Worm (Caenorhabditis elegans) whole organism, late embryonic: ENCODE data around the gene egl-9.

Experiments
- C08G9.2 ChIP-seq: sonication (generic microtip); optimal IDR thresholded peaks from 2 replicates; lab custom pipeline; 2016; ENCODE audit warnings: mild to moderate bottlenecking, missing genetic modification characterization, moderate library complexity, missing compliant biosample characterization
- C38D4.7 ChIP-seq: fragments of 200-800 bp; sonication (Bioruptor generic); optimal IDR thresholded peaks from 2 replicates; lab custom pipeline; 2018; ENCODE audit warnings: mild to moderate bottlenecking, missing genetic modification characterization, moderate library complexity, missing compliant biosample characterization
- K02D7.2 ChIP-seq: sonication (generic microtip); optimal IDR thresholded peaks from 2 replicates; lab custom pipeline; 2017; ENCODE audit warnings: mild to moderate bottlenecking, missing genetic modification characterization, missing compliant biosample characterization
- K09A11.1 ChIP-seq: sonication (generic microtip); optimal IDR thresholded peaks from 2 replicates; lab custom pipeline; 2017; ENCODE audit warnings: antibody characterized with exemption, mild to moderate bottlenecking, missing genetic modification characterization, missing compliant biosample characterization; ENCODE audit not compliant: insufficient read depth
- Y22D7AL.16 ChIP-seq: sonication (generic microtip); optimal IDR thresholded peaks from 2 replicates; lab custom pipeline; 2016; ENCODE audit warnings: missing genetic modification characterization, missing compliant biosample characterization
- ahr-1 ChIP-seq: sonication (generic microtip); optimal IDR thresholded peaks from 2 replicates; lab custom pipeline; 2016; ENCODE audit warnings: missing genetic modification characterization, missing compliant biosample characterization
- ama-1 ChIP-seq: fragments of 150-350 bp; optimal IDR thresholded peaks from 2 replicates; lab custom pipeline; 2014
- ceh-14 ChIP-seq: sonication (generic microtip); optimal IDR thresholded peaks from 2 replicates; lab custom pipeline; 2016; ENCODE audit warnings: missing genotype, missing genetic modification characterization, missing compliant biosample characterization
- ceh-18 ChIP-seq: sonication (generic microtip); optimal IDR thresholded peaks from 2 replicates; lab custom pipeline; 2016; ENCODE audit warnings: missing genetic modification characterization, missing compliant biosample characterization
- ceh-24 ChIP-seq: sonication (generic microtip); optimal IDR thresholded peaks from 2 replicates; lab custom pipeline; 2016; ENCODE audit warnings: mild to moderate bottlenecking, missing genetic modification characterization, missing compliant biosample characterization
- ceh-30 ChIP-seq: fragments of 150-350 bp; optimal IDR thresholded peaks from 2 replicates; lab custom pipeline; 2014; ENCODE audit warnings: missing biosample characterization, missing genetic modification characterization
- ceh-31 ChIP-seq: sonication (generic microtip); optimal IDR thresholded peaks from 2 replicates; lab custom pipeline; 2016; ENCODE audit warnings: missing genetic modification characterization, missing compliant biosample characterization
- ceh-34 ChIP-seq: sonication (generic microtip); optimal IDR thresholded peaks from 2 replicates; lab custom pipeline; 2016; ENCODE audit warnings: mild to moderate bottlenecking, missing genetic modification characterization, missing compliant biosample characterization
- ceh-45 ChIP-seq: fragments of 200-800 bp; sonication (Bioruptor generic); IDR thresholded peaks from 2 replicates; pipeline ENCODE4 v1.3.6; 2022; ENCODE audit warnings: missing genetic modification reagents, missing genetic modification characterization, missing compliant biosample characterization
- ceh-48 ChIP-seq: sonication (generic microtip); optimal IDR thresholded peaks from 2 replicates; lab custom pipeline; 2016; ENCODE audit warnings: missing genetic modification characterization, inconsistent platforms, missing compliant biosample characterization
- ceh-6 ChIP-seq: fragments of 200-800 bp; sonication (Bioruptor generic); optimal IDR thresholded peaks from 2 replicates; lab custom pipeline; 2018; ENCODE audit warnings: mild to moderate bottlenecking, missing genetic modification characterization, missing compliant biosample characterization
- che-1 ChIP-seq: sonication (generic microtip); optimal IDR thresholded peaks from 2 replicates; lab custom pipeline; 2016; ENCODE audit warnings: mild to moderate bottlenecking, missing genetic modification characterization, missing compliant biosample characterization
- dmd-4 ChIP-seq: sonication (generic microtip); optimal IDR thresholded peaks from 2 replicates; lab custom pipeline; 2016; ENCODE audit warnings: borderline replicate concordance, missing genetic modification characterization, missing compliant biosample characterization
- dve-1 ChIP-seq: sonication (generic microtip); optimal IDR thresholded peaks from 2 replicates; lab custom pipeline; 2017; ENCODE audit warnings: antibody characterized with exemption, mild to moderate bottlenecking, missing genetic modification characterization, missing compliant biosample characterization
- elt-4 ChIP-seq: sonication (generic microtip); optimal IDR thresholded peaks from 2 replicates; lab custom pipeline; 2016; ENCODE audit warnings: missing genetic modification characterization, missing compliant biosample characterization
- ets-4 ChIP-seq: sonication (generic microtip); optimal IDR thresholded peaks from 2 replicates; lab custom pipeline; 2016; ENCODE audit warnings: missing genetic modification characterization, missing compliant biosample characterization
- eyg-1 ChIP-seq: sonication (generic microtip); optimal IDR thresholded peaks from 2 replicates; lab custom pipeline; 2016; ENCODE audit warnings: missing genotype, missing genetic modification characterization, missing compliant biosample characterization
- fax-1 ChIP-seq: sonication (generic microtip); optimal IDR thresholded peaks from 2 replicates; lab custom pipeline; 2016; ENCODE audit warnings: missing genotype, missing genetic modification characterization, missing compliant biosample characterization
- fkh-10 ChIP-seq: fragments of 150-350 bp; optimal IDR thresholded peaks from 2 replicates; lab custom pipeline; 2014; ENCODE audit warnings: missing biosample characterization, missing genetic modification reagents, missing genetic modification characterization
- fkh-6 ChIP-seq: sonication (generic microtip); optimal IDR thresholded peaks from 2 replicates; lab custom pipeline; 2016; ENCODE audit warnings: missing genetic modification characterization, missing compliant biosample characterization
- hlh-13 ChIP-seq: fragments of 200-800 bp; sonication (Bioruptor generic); optimal IDR thresholded peaks from 2 replicates; lab custom pipeline; 2018; ENCODE audit warnings: mild to moderate bottlenecking, missing genetic modification characterization, missing compliant biosample characterization
- hlh-15 ChIP-seq: sonication (generic microtip); optimal IDR thresholded peaks from 2 replicates; lab custom pipeline; 2016; ENCODE audit warnings: missing genetic modification characterization, missing compliant biosample characterization
- hlh-30 ChIP-seq: sonication (generic microtip); optimal IDR thresholded peaks from 2 replicates; lab custom pipeline; 2017; ENCODE audit warnings: antibody characterized with exemption, missing genetic modification characterization, missing compliant biosample characterization; ENCODE audit not compliant: insufficient read depth
- lin-11 ChIP-seq: fragments of 200-800 bp; sonication (Bioruptor generic); optimal IDR thresholded peaks from 2 replicates; lab custom pipeline; 2018; ENCODE audit warnings: mild to moderate bottlenecking, missing genetic modification characterization, missing compliant biosample characterization
- madf-2 ChIP-seq: sonication (generic microtip); optimal IDR thresholded peaks from 2 replicates; lab custom pipeline; 2017; ENCODE audit warnings: missing genetic modification characterization, missing compliant biosample characterization
- mec-3 ChIP-seq: sonication (generic microtip); optimal IDR thresholded peaks from 2 replicates; lab custom pipeline; 2016; ENCODE audit warnings: borderline replicate concordance, missing genetic modification characterization, missing compliant biosample characterization
- nfya-1 ChIP-seq: sonication (generic microtip); optimal IDR thresholded peaks from 2 replicates; lab custom pipeline; 2017; ENCODE audit warnings: missing genetic modification characterization, mild to moderate bottlenecking, missing compliant biosample characterization, antibody characterized with exemption, moderate library complexity
- nhr-232 ChIP-seq: sonication (generic microtip); optimal IDR thresholded peaks from 2 replicates; lab custom pipeline; 2016; ENCODE audit warnings: missing genetic modification characterization, missing compliant biosample characterization
- npax-4 ChIP-seq: sonication (generic microtip); optimal IDR thresholded peaks from 2 replicates; lab custom pipeline; 2016; ENCODE audit warnings: missing genetic modification characterization, missing compliant biosample characterization
- pag-3 ChIP-seq: sonication (generic microtip); optimal IDR thresholded peaks from 2 replicates; lab custom pipeline; 2016; ENCODE audit warnings: missing compliant biosample characterization, missing genetic modification characterization, borderline replicate concordance
- pat-9 ChIP-seq: fragments of 200-800 bp; sonication (Bioruptor generic); optimal IDR thresholded peaks from 2 replicates; lab custom pipeline; 2018; ENCODE audit warnings: mild to moderate bottlenecking, missing genetic modification characterization, moderate library complexity, missing compliant biosample characterization
- pax-1 ChIP-seq: fragments of 150-350 bp; optimal IDR thresholded peaks from 2 replicates; lab custom pipeline; 2014; ENCODE audit warnings: missing biosample characterization, missing genetic modification characterization
- pha-4 ChIP-seq: fragments of 150-350 bp; optimal IDR thresholded peaks from 2 replicates; lab custom pipeline; 2018; ENCODE audit warnings: missing biosample characterization, missing genetic modification reagents, missing genetic modification characterization
- pqm-1 ChIP-seq: sonication (generic microtip); optimal IDR thresholded peaks from 2 replicates; lab custom pipeline; 2016; ENCODE audit warnings: missing genetic modification characterization, missing compliant biosample characterization
- pros-1 ChIP-seq: fragments of 150-350 bp; optimal IDR thresholded peaks from 2 replicates; lab custom pipeline; 2014; ENCODE audit warnings: missing biosample characterization, missing genetic modification reagents, missing genetic modification characterization
- ref-2 ChIP-seq: sonication (generic microtip); optimal IDR thresholded peaks from 2 replicates; lab custom pipeline; 2016; ENCODE audit warnings: missing genetic modification characterization, missing compliant biosample characterization
- rnt-1 ChIP-seq: sonication (generic microtip); optimal IDR thresholded peaks from 2 replicates; lab custom pipeline; 2016; ENCODE audit warnings: missing genetic modification characterization, missing compliant biosample characterization
- sox-2 ChIP-seq: fragments of 200-800 bp; sonication (Bioruptor generic); IDR thresholded peaks from 2 replicates; pipeline ENCODE4 v1.3.6; 2022; ENCODE audit warnings: missing genetic modification reagents, missing genetic modification characterization, missing compliant biosample characterization
- sox-4 ChIP-seq: sonication (generic microtip); optimal IDR thresholded peaks from 2 replicates; lab custom pipeline; 2017; ENCODE audit warnings: mild to moderate bottlenecking, missing genetic modification characterization, inconsistent platforms, missing compliant biosample characterization
- syd-9 ChIP-seq: sonication (generic microtip); optimal IDR thresholded peaks from 2 replicates; lab custom pipeline; 2016; ENCODE audit warnings: mild to moderate bottlenecking, missing genetic modification characterization, moderate library complexity, missing compliant biosample characterization
- unc-3 ChIP-seq, 2 experiments: fragments of 200-800 bp in 1 of 2; sonication (Bioruptor generic) in 1 of 2; sonication (generic microtip) in 1 of 2; conservative IDR thresholded peaks in 1 of 2; optimal IDR thresholded peaks in 1 of 2; 2 replicates each; pipeline versions ENCODE4 v1.3.6 to Lab custom; 2016 to 2022; ENCODE audit warnings: missing compliant biosample characterization in 2 of 2, missing genetic modification characterization in 2 of 2, missing genetic modification reagents in 1 of 2
- unc-42 ChIP-seq: sonication (generic microtip); optimal IDR thresholded peaks from 2 replicates; lab custom pipeline; 2016; ENCODE audit warnings: missing genotype, missing genetic modification characterization, missing compliant biosample characterization
- unc-55 ChIP-seq: sonication (generic microtip); optimal IDR thresholded peaks from 2 replicates; lab custom pipeline; 2017; ENCODE audit warnings: missing biosample characterization, missing genetic modification reagents, missing genetic modification characterization
- unc-86 ChIP-seq: sonication (generic microtip); optimal IDR thresholded peaks from 2 replicates; lab custom pipeline; 2016; ENCODE audit warnings: missing genetic modification characterization, missing compliant biosample characterization
- zip-5 ChIP-seq: sonication (generic microtip); optimal IDR thresholded peaks from 2 replicates; lab custom pipeline; 2016; ENCODE audit warnings: missing genetic modification characterization, missing compliant biosample characterization

egl-9 gene

DNA sequence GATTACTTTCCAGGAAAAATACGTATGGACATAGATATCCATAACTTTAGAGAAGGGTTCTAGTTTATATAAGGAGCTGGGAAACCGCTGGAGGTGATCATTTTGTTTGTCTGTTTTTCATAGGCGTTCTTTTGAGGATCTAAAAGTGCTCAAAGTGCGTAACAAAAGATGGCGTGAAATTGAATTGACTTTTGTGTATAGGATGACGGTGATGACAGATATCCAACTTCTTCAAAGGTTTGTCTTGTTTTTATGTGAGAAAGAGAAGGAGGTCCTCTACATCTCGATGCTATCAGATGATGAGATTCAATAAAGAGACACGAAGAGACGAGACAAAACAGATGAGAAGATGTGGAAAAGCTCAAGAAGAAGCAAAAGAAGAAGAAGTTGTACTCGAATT, 48.4 kb downstream of the egl-9 start:
- TF ChIP-seq che-1 (no peak), ref-2 (tag; lab: Kevin White, UChicago) (no peak), ceh-24 (tag; lab: Kevin White, UChicago) (no peak), ets-4 (no peak), unc-55 (GFP tag; lab: Kevin White, UChicago) (no peak)
- TF ChIP-seq, all 69 proteins: peak for 0

DNA sequence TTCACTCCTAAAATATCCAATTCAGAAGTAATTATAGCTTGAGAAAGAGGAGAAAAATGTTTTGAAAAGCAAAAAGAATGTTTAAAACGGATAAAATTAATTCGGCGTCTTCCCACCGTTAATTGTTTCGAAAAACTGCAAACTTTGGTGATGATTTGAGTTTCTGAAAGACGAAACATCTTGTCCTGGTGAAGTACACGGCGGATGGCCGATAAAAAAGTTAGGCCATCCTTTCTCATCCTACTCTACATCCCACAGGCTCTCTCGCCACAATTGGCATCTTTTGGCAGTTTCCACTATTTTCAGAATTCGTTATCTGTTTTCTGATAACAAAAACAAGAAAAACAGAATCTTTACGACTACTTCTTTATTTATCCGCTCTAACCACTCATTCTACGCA, 57.6 kb downstream of the egl-9 start, which contains the start of the genes C35A5.8 and hda-11:
C35A5.8 (minus strand) TSS at position 7 of the 400 bp plus-strand sequence.
hda-11 (plus strand) TSS at position 283 of the 400 bp plus-strand sequence.
- TF ChIP-seq syd-9 (tag; lab: Kevin White, UChicago) (no peak), elt-4 (tag; lab: Kevin White, UChicago) (no peak), sox-2 (no peak), ceh-30 (no peak), ceh-34 (tag; lab: Kevin White, UChicago) (peak; percentile 48), ceh-24 (tag; lab: Kevin White, UChicago) (no peak), npax-4 (tag; lab: Kevin White, UChicago) (no peak), hlh-15 (tag; lab: Kevin White, UChicago) (peak; percentile 1), sox-4 (tag; lab: Kevin White, UChicago) (no peak), che-1 (no peak), ref-2 (tag; lab: Kevin White, UChicago) (peak; percentile 88), nfya-1 (tag; lab: Kevin White, UChicago) (peak; percentile 8), ceh-48 (no peak), ets-4 (peak; percentile 89), fkh-10 (no peak), lin-11 (tag; lab: Kevin White, UChicago) (no peak), ceh-14 (tag; lab: Kevin White, UChicago) (no peak), dmd-4 (no peak), ceh-31 (tag; lab: Kevin White, UChicago) (peak; percentile 94), pros-1 (tag; lab: Kevin White, UChicago) (no peak), pat-9 (tag; lab: Kevin White, UChicago) (no peak), unc-3 (GFP tag; conservative IDR thresholded peaks at IDR 0.05; lab: Robert Waterston, UW) (no peak), unc-3 (tag; optimal IDR thresholded peaks at IDR 0.05; lab: Kevin White, UChicago) (no peak), hlh-30 (tag; lab: Kevin White, UChicago) (no peak), unc-86 (no peak), ceh-45 (no peak), rnt-1 (peak; percentile 60), mec-3 (tag; lab: Kevin White, UChicago) (peak; percentile 84), K02D7.2 (tag; lab: Kevin White, UChicago) (no peak), eyg-1 (tag; lab: Kevin White, UChicago) (no peak), pag-3 (tag; lab: Kevin White, UChicago) (no peak), pax-1 (tag; lab: Kevin White, UChicago) (no peak), zip-5 (tag; lab: Kevin White, UChicago) (peak; percentile 62), ceh-6 (GFP tag; lab: Kevin White, UChicago) (no peak), ahr-1 (tag; lab: Kevin White, UChicago) (no peak), K09A11.1 (tag; lab: Kevin White, UChicago) (no peak), nhr-232 (tag; lab: Kevin White, UChicago) (no peak), unc-42 (tag; lab: Kevin White, UChicago) (peak; percentile 22), unc-55 (GFP tag; lab: Kevin White, UChicago) (no peak), pha-4 (no peak), ceh-18 (peak; percentile 15), pqm-1 (tag; lab: Kevin White, UChicago) (no peak), madf-2 (tag; lab: Kevin White, UChicago) (no peak), C38D4.7 (GFP tag; lab: Kevin White, UChicago) (no peak), fax-1 (tag; lab: Kevin White, UChicago) (peak; percentile 39), fkh-6 (tag; lab: Kevin White, UChicago) (peak; percentile 52), ama-1 (lab: Kevin White, UChicago) (no peak), dve-1 (tag; lab: Kevin White, UChicago) (no peak), C08G9.2 (tag; lab: Kevin White, UChicago) (peak; percentile 96), hlh-13 (GFP tag; lab: Kevin White, UChicago) (no peak), Y22D7AL.16 (tag; lab: Kevin White, UChicago) (no peak)
